Worm (Caenorhabditis elegans) whole organism, L3 larva: ENCODE measurements around the gene lin-7.

Source experiments
- sea-2 ChIP-seq: fragments of 150-350 bp; sonication (generic microtip); optimal IDR thresholded peaks from 4 replicates; lab custom pipeline; 2014; ENCODE audit warnings: missing biosample characterization, missing genetic modification reagents, missing genetic modification characterization
- skn-1 ChIP-seq: fragments of 150-350 bp; optimal IDR thresholded peaks from 2 replicates; lab custom pipeline; 2014; ENCODE audit warnings: missing biosample characterization, missing genetic modification characterization
- snpc-4 ChIP-seq: fragments of 150-350 bp; optimal IDR thresholded peaks from 2 replicates; lab custom pipeline; 2014; ENCODE audit warnings: missing biosample characterization, missing genetic modification characterization
- zag-1 ChIP-seq: fragments of 150-350 bp; optimal IDR thresholded peaks from 2 replicates; lab custom pipeline; 2014; ENCODE audit warnings: missing biosample characterization, missing genetic modification characterization

ce11 chrII:14321225-14321624, 28.0 kb downstream of the lin-7 start:
- TF ChIP-seq zag-1 (tag; lab: Kevin White, UChicago) (no peak), snpc-4 (no peak), skn-1 (tag; lab: Kevin White, UChicago) (no peak), sea-2 (no peak)
